Worm (Caenorhabditis elegans) whole organism, midembryonic: Measurements from ENCODE around the gene C50E3.5.

Experiments used
- med-1 ChIP-seq: sonication (generic microtip); optimal IDR thresholded peaks from 2 replicates; lab custom pipeline; 2017; ENCODE audit warnings: missing genetic modification characterization, mild to moderate bottlenecking, missing compliant biosample characterization, antibody characterized with exemption, missing genetic modification reagents; ENCODE audit not compliant: insufficient read depth
- tab-1 ChIP-seq: fragments of 200-800 bp; sonication (Bioruptor generic); IDR thresholded peaks from 2 replicates; pipeline ENCODE4 v1.3.6; 2022; ENCODE audit warnings: missing genetic modification characterization, missing compliant biosample characterization
- ztf-23 ChIP-seq: fragments of 200-800 bp; sonication (Bioruptor generic); IDR thresholded peaks from 2 replicates; pipeline ENCODE4 v1.3.6; 2022; ENCODE audit warnings: missing genetic modification reagents, missing genetic modification characterization, missing compliant biosample characterization

DNA sequence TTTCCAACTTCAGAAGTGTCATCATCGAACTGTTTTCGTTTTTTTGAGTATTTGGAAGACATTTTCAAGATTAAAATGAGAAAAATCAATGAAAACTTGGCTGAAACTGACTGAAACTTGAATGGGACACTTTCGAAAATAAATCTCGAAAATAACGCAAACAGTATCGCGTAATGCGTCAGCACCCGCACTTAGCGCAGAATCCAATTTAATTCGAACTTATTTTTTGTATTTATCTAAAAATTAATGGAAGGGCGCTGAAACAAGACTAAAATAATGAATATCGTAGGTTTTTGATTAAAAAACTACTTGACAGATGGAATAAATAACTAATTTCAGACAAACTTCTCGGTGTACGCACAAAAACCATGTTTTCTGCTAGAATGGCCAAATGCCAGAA, 12.2 kb upstream of the C50E3.5 start, which contains the start of the genes snu-66 and ints-9:
- no peak for TF ChIP-seq med-1 (GFP tag; lab: Kevin White, UChicago)
- no peak for TF ChIP-seq ztf-23
- no peak for TF ChIP-seq tab-1 (GFP tag; lab: Robert Waterston, UW)
